Fruit fly (Drosophila melanogaster) S2 (cell line): ENCODE results near the gene CG14818.

ENCODE experiments used
- CG8478 ChIP-seq: fragments of >200 bp; optimal IDR thresholded peaks from 2 replicates; lab custom pipeline; 2018
- CTCF ChIP-seq, 2 experiments: fragments of >200 bp; optimal IDR thresholded peaks; 2 replicates each; lab custom pipeline; 2018

Gene CG14818

DNA sequence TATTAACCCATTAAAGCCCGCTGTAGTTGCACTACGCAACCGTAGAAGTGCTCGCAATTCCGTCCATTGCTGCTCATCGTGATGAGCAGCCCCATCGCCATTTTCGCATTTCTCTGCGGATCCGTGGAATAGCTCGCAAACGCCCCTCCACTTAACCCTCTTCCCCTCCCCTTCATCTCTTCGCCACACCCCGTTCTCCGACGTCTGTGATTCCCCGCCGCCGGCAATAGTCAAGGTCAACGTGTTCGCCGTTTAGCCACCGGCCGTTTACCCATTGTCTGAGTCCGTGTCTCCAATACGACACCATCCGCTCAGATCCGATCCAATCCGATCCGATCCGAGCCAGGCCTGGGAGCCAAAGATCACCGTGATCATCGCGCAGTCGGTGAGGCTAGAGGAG, 33.2 kb downstream of the CG14818 start:
- TF ChIP-seq CTCF (optimal IDR thresholded peaks at IDR 0.05; lab: Kevin White, UChicago) = no peak
- no peak for TF ChIP-seq CG8478 (lab: Kevin White, UChicago)

DNA sequence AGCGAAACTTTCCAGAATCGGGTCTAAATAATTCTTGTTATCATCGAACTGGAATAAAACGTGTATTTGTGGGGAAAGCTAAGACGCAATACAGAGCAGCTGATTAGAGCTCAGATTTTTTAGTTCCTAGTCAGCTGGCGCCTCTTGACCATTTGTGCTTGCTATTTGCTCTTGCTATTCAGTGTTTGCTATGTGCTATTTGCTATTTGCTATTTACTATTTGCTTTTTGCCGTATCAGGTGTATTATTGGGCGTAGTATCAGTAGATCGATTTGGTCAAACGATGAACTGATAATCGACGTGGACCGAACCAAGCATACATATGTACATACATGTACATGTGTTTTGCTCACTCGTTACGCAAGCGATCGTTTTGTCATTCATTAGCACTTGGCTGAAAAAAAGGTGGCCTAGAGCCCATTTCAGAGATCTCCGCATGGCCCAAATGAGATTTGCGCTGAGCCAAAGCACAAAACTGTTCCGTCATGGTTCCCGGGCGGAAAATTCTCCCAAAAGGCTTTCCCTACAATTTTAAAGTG, 34.1 kb downstream of the CG14818 start:
- no peak for TF ChIP-seq CG8478 (lab: Kevin White, UChicago)
- no peak for TF ChIP-seq CTCF (optimal IDR thresholded peaks at IDR 0.05; lab: Kevin White, UChicago)

DNA sequence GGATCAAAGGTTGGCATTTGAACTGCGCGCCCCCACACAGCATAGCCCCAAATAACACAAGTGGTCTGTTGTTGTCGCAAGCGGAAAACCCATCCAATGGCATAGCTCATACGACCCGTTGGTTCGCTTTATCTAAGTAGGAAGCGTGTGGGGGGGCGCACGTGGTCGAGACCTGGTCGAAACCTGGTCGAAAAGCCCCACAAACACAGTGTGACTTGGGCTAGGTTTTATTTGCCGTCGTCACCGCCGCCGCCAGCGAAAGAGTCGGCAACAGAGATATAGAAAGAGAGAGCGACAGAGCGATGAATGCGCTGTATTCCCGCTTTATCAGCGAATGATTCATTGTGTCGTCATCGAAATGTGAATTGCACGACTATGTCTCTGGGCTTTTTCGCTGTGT, 36.7 kb downstream of the CG14818 start:
- TF ChIP-seq CG8478 (lab: Kevin White, UChicago) (no peak), CTCF (optimal IDR thresholded peaks at IDR 0.05; lab: Kevin White, UChicago) (no peak)

DNA sequence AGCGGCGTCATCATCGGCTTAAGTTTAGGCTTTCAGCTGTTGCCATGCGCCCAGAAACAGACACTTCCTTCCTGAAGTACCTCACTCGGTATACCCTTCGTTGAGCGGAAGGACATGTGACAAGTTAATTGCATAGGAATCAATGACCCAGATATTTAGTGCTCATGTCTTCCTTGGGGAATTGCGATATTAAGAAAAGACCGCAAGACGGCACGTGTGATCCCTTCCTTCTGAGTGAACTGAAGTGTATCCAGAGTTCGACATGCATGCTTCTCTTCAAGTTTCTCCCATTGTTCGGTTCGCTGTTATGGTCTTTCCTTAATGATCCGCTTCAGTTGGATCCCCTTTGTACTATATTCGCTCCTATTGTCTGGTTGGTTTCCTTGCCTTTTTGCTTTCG, 39.1 kb downstream of the CG14818 start:
- TF ChIP-seq CTCF (optimal IDR thresholded peaks at IDR 0.05; lab: Kevin White, UChicago) (no peak), CG8478 (lab: Kevin White, UChicago) (no peak)

DNA sequence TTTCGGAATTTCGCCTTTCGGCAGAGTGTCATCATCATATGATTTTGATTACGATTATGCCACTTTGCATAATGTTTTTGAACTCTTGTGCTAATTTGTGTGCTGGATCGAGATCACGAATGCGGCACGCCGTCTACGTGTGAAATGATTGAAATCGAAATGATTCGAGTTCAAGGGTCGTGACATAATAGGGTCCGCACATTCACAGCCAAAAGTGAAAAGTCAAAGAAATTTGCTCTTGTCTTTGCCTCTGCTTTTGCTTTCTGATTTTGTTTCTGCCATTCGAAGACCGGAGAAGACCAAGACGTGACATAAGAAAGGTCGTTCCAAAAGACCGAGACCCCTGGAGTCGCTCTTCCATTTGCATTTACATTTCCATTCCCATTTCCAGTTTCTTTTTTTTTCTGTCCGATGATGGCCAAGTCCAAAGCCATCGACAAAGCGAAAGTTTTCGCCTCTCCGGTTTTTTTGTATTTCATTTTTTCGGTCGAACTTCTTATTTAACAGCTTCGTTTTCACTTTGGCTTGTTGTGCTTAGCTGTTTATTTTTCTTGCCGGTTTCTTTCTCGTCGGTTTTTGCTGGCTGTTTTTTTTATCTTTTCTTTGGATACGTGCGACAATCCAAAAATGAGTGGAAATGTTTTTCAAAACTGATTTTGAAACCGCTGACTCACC, 44.7 kb downstream of the CG14818 start:
- no peak for TF ChIP-seq CTCF (optimal IDR thresholded peaks at IDR 0.05; lab: Kevin White, UChicago)
- TF ChIP-seq CG8478 (lab: Kevin White, UChicago) = no peak

DNA sequence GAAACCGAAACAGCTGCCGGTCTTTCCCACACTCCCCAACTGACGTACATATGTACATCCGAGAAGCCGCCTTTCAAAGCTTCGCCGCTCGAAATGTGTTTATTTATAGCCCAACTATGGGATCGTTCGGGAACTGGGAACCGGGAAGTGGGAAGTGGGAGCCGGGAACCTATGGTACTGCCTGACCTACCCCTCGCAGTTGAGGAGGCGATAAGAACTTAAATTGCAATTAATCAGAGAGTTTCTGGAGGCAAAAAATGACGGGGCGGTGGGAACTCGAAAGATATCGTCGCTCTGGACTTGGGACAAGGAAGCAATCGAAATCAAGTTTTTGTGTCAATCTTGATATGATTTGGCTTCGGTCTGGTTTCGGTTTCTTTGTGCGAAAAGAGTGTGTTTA, 46.9 kb downstream of the CG14818 start:
- TF ChIP-seq CTCF (optimal IDR thresholded peaks at IDR 0.05; lab: Kevin White, UChicago) (no peak), CG8478 (lab: Kevin White, UChicago) (no peak)

DNA sequence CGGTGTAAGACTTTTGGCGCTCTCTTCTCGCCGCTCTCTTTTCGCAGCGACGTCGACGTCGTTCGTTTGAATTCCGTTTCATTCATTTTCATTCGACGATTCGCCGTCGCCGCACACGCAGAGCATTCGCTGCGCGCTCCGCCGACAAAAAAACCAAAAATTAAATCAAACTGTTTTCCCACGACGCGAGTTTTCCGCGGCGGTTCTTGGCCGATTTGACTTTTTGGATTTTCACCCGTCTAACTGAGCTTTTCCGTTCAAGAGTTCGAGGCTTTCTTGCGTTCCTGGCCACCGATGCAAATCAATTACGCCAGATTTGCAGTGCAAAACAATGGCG, 48.4 kb downstream of the CG14818 start:
- TF ChIP-seq CG8478 (lab: Kevin White, UChicago) = no peak
- TF ChIP-seq CTCF (optimal IDR thresholded peaks at IDR 0.05; lab: Kevin White, UChicago) = no peak

DNA sequence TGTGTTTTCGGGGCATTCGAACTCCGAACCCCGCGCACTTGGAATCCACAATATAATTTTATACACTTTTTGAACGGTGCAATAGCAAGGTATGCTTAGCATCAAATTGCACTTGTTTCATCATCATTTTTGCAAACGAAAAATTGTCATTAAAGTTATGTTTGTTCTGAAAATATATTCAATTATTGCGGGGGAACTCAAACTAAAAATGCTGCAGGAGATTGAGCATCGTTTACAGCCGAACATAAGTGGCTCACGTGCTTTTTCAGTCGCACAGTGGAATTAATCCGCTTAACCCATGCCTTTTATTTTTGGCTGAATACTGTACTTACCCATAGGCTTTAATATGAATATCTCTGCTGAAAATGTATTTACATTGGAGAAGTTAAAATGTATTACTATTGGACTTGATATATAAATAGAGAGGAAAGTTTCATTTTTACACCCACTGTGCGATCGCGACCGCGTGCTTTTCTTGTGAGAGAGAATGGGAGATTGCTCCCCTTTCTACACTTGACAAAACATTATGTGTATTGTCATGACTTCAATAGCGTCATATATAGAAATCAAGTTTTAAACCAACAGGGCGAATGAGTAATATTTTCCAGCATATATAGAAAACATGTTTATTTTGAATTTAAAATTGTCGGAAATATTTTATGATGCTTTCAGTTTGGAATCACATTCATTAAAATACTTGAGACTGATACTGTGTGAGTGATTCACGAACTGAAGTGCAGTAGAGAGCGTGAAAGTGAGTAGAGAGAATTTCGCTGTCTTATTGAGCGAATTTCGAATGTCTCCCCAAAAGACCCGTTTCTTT, 49.0 kb downstream of the CG14818 start:
- TF ChIP-seq CG8478 (lab: Kevin White, UChicago) (no peak), CTCF (optimal IDR thresholded peaks at IDR 0.05; lab: Kevin White, UChicago) (no peak)
